Worm (Caenorhabditis elegans) whole organism, L4 larva: ENCODE results near the gene C49H3.16.

Experiments used
- T20F7.1 ChIP-seq: fragments of 200-800 bp; sonication (Bioruptor generic); optimal IDR thresholded peaks from 2 replicates; lab custom pipeline; 2018; ENCODE audit warnings: mild to moderate bottlenecking, missing genetic modification characterization, missing compliant biosample characterization
- T26A8.4 ChIP-seq: fragments of 200-800 bp; sonication (Bioruptor generic); IDR thresholded peaks from 2 replicates; pipeline ENCODE4 v1.3.6; 2022; ENCODE audit warnings: missing genetic modification characterization, missing compliant biosample characterization
- Y105C5A.15 ChIP-seq: fragments of 200-800 bp; sonication (Bioruptor generic); IDR thresholded peaks from 2 replicates; pipeline ENCODE4 v1.3.6; 2022; ENCODE audit warnings: missing genetic modification characterization, missing compliant biosample characterization
- Y75B8A.6 ChIP-seq: fragments of 200-800 bp; sonication (Bioruptor generic); IDR thresholded peaks from 2 replicates; pipeline ENCODE4 v1.3.6; 2022; ENCODE audit warnings: missing genetic modification reagents, missing genetic modification characterization, missing compliant biosample characterization
- ceh-20 ChIP-seq: fragments of 200-800 bp; sonication (Bioruptor generic); IDR thresholded peaks from 2 replicates; pipeline ENCODE4 v1.3.6; 2022; ENCODE audit warnings: missing genetic modification reagents, missing genetic modification characterization, missing compliant biosample characterization
- ceh-28 ChIP-seq: fragments of 150-350 bp; optimal IDR thresholded peaks from 2 replicates; lab custom pipeline; 2014; ENCODE audit warnings: missing biosample characterization, missing genetic modification reagents, missing genetic modification characterization
- ceh-32 ChIP-seq: sonication (generic microtip); optimal IDR thresholded peaks from 2 replicates; lab custom pipeline; 2016; ENCODE audit warnings: mild to moderate bottlenecking, missing genetic modification characterization, missing compliant biosample characterization; ENCODE audit not compliant: poor library complexity
- ceh-44 ChIP-seq: fragments of 200-800 bp; sonication (Bioruptor generic); IDR thresholded peaks from 2 replicates; pipeline ENCODE4 v1.3.6; 2022; ENCODE audit warnings: missing genetic modification reagents, missing genetic modification characterization, missing compliant biosample characterization
- ces-1 ChIP-seq: fragments of 150-350 bp; sonication (generic microtip); optimal IDR thresholded peaks from 4 replicates; lab custom pipeline; 2014; ENCODE audit warnings: missing biosample characterization, missing genetic modification reagents, missing genetic modification characterization
- cey-2 ChIP-seq: sonication (generic microtip); optimal IDR thresholded peaks from 3 replicates; lab custom pipeline; 2017; ENCODE audit warnings: missing genetic modification characterization, mild to moderate bottlenecking, missing compliant biosample characterization, antibody characterized with exemption, borderline replicate concordance; ENCODE audit not compliant: insufficient read depth
- daf-16 ChIP-seq, 3 experiments: sonication (generic microtip); optimal IDR thresholded peaks; 2 replicates each; lab custom pipeline; 2016 to 2017; ENCODE audit warnings: missing genetic modification characterization in 3 of 3, missing genetic modification reagents in 3 of 3, mild to moderate bottlenecking in 2 of 3, missing compliant biosample characterization in 2 of 3, missing biosample characterization in 1 of 3, moderate library complexity in 1 of 3
- daf-8 ChIP-seq: fragments of 200-800 bp; sonication (Bioruptor generic); IDR thresholded peaks from 2 replicates; pipeline ENCODE4 v1.3.6; 2022; ENCODE audit warnings: missing genetic modification characterization, missing compliant biosample characterization
- dmd-6 ChIP-seq: fragments of 200-800 bp; sonication (Bioruptor generic); IDR thresholded peaks from 2 replicates; pipeline ENCODE4 v1.3.6; 2022; ENCODE audit warnings: missing genetic modification reagents, missing genetic modification characterization, missing compliant biosample characterization
- dve-1 ChIP-seq: sonication (generic microtip); optimal IDR thresholded peaks from 2 replicates; lab custom pipeline; 2017; ENCODE audit warnings: antibody characterized with exemption, mild to moderate bottlenecking, missing genetic modification characterization, missing compliant biosample characterization; ENCODE audit not compliant: insufficient read depth
- egl-27 ChIP-seq: sonication (generic microtip); optimal IDR thresholded peaks from 3 replicates; lab custom pipeline; 2017; ENCODE audit warnings: missing biosample characterization, missing genetic modification reagents, missing genetic modification characterization
- egl-43 ChIP-seq: fragments of 200-800 bp; sonication (Bioruptor generic); IDR thresholded peaks from 2 replicates; pipeline ENCODE4 v1.3.6; 2022; ENCODE audit warnings: missing genetic modification reagents, missing genetic modification characterization, missing compliant biosample characterization
- gei-8 ChIP-seq: fragments of 200-800 bp; sonication (Bioruptor generic); optimal IDR thresholded peaks from 2 replicates; lab custom pipeline; 2018; ENCODE audit warnings: mild to moderate bottlenecking, missing genetic modification characterization, missing compliant biosample characterization
- hlh-11 ChIP-seq: fragments of 200-800 bp; sonication (Bioruptor generic); optimal IDR thresholded peaks from 2 replicates; lab custom pipeline; 2018; ENCODE audit warnings: mild to moderate bottlenecking, missing genetic modification characterization, missing compliant biosample characterization
- hlh-30 ChIP-seq: sonication (generic microtip); optimal IDR thresholded peaks from 2 replicates; lab custom pipeline; 2017; ENCODE audit warnings: antibody characterized with exemption, mild to moderate bottlenecking, missing genetic modification characterization, missing compliant biosample characterization; ENCODE audit not compliant: insufficient read depth
- hmg-1.1 ChIP-seq: fragments of 200-800 bp; sonication (Bioruptor generic); IDR thresholded peaks from 2 replicates; pipeline ENCODE4 v1.3.6; 2022; ENCODE audit warnings: missing genetic modification reagents, missing genetic modification characterization, missing compliant biosample characterization
- jun-1 ChIP-seq: fragments of 150-350 bp; optimal IDR thresholded peaks from 2 replicates; lab custom pipeline; 2014; ENCODE audit warnings: missing biosample characterization, missing genetic modification reagents, missing genetic modification characterization
- lin-15B ChIP-seq: fragments of 150-350 bp; sonication (generic microtip); optimal IDR thresholded peaks from 3 replicates; lab custom pipeline; 2014; ENCODE audit warnings: missing biosample characterization, missing genetic modification characterization
- lin-29 ChIP-seq: fragments of 200-800 bp; sonication (Bioruptor generic); IDR thresholded peaks from 2 replicates; pipeline ENCODE4 v1.3.6; 2022; ENCODE audit warnings: missing genetic modification reagents, missing genetic modification characterization, missing compliant biosample characterization
- lin-39 ChIP-seq: fragments of 150-350 bp; optimal IDR thresholded peaks from 2 replicates; lab custom pipeline; 2014; ENCODE audit warnings: missing biosample characterization, missing genetic modification reagents, missing genetic modification characterization
- lsy-2 ChIP-seq, 2 experiments: fragments of 150-350 bp in 1 of 2; sonication (generic microtip) in 1 of 2; optimal IDR thresholded peaks; 2 replicates each; lab custom pipeline; 2014 to 2017; ENCODE audit warnings: missing biosample characterization in 2 of 2, missing genetic modification characterization in 2 of 2
- mdl-1 ChIP-seq, 2 experiments: fragments of 150-350 bp in 1 of 2; sonication (generic microtip) in 1 of 2; optimal IDR thresholded peaks; 2 replicates each; lab custom pipeline; 2014 to 2017; ENCODE audit warnings: missing biosample characterization in 2 of 2, missing genetic modification characterization in 2 of 2
- mdt-29 ChIP-seq: fragments of 200-800 bp; sonication (Bioruptor generic); IDR thresholded peaks from 2 replicates; pipeline ENCODE4 v1.3.6; 2022; ENCODE audit warnings: missing genetic modification reagents, missing genetic modification characterization, missing compliant biosample characterization
- mep-1 ChIP-seq: fragments of 150-350 bp; sonication (generic microtip); optimal IDR thresholded peaks from 3 replicates; lab custom pipeline; 2014; ENCODE audit warnings: missing biosample characterization, missing genetic modification characterization
- mes-2 ChIP-seq: sonication (generic microtip); optimal IDR thresholded peaks from 2 replicates; lab custom pipeline; 2016; ENCODE audit warnings: missing genotype, mild to moderate bottlenecking, missing genetic modification characterization, missing compliant biosample characterization; ENCODE audit not compliant: poor library complexity, severe bottlenecking
- mxl-3 ChIP-seq: fragments of 200-800 bp; sonication (Bioruptor generic); optimal IDR thresholded peaks from 2 replicates; lab custom pipeline; 2018; ENCODE audit warnings: mild to moderate bottlenecking, missing genetic modification characterization, missing compliant biosample characterization
- nhr-102 ChIP-seq: sonication (generic microtip); optimal IDR thresholded peaks from 2 replicates; lab custom pipeline; 2016; ENCODE audit warnings: mild to moderate bottlenecking, missing genetic modification characterization, moderate library complexity, missing compliant biosample characterization
- nhr-11 ChIP-seq: fragments of 150-350 bp; optimal IDR thresholded peaks from 2 replicates; lab custom pipeline; 2014; ENCODE audit warnings: missing biosample characterization, missing genetic modification characterization
- nhr-28 ChIP-seq: fragments of 150-350 bp; optimal IDR thresholded peaks from 2 replicates; lab custom pipeline; 2014; ENCODE audit warnings: missing biosample characterization, missing genetic modification characterization
- nhr-77 ChIP-seq: fragments of 150-350 bp; optimal IDR thresholded peaks from 2 replicates; lab custom pipeline; 2014; ENCODE audit warnings: missing biosample characterization, missing genetic modification characterization
- pha-4 ChIP-seq, 2 experiments: fragments of 150-350 bp in 1 of 2; fragments of 200-800 bp in 1 of 2; sonication (Bioruptor generic) in 1 of 2; IDR thresholded peaks in 1 of 2; optimal IDR thresholded peaks in 1 of 2; 2 replicates each; pipeline versions ENCODE4 v1.3.6 to Lab custom; 2014 to 2022; ENCODE audit warnings: missing genetic modification characterization in 2 of 2, missing genetic modification reagents in 2 of 2, missing biosample characterization in 1 of 2, missing compliant biosample characterization in 1 of 2
- php-3 ChIP-seq: fragments of 200-800 bp; sonication (Bioruptor generic); IDR thresholded peaks from 2 replicates; pipeline ENCODE4 v1.3.6; 2022; ENCODE audit warnings: missing genetic modification reagents, missing genetic modification characterization, missing compliant biosample characterization
- rbr-2 ChIP-seq: sonication (generic microtip); optimal IDR thresholded peaks from 2 replicates; lab custom pipeline; 2016; ENCODE audit warnings: missing genotype, missing genetic modification characterization, missing compliant biosample characterization
- set-16 ChIP-seq: fragments of 200-800 bp; sonication (Bioruptor generic); IDR thresholded peaks from 2 replicates; pipeline ENCODE4 v1.3.6; 2022; ENCODE audit warnings: missing genetic modification reagents, missing genetic modification characterization, missing compliant biosample characterization
- skn-1 ChIP-seq: fragments of 150-350 bp; optimal IDR thresholded peaks from 2 replicates; lab custom pipeline; 2014; ENCODE audit warnings: missing biosample characterization, missing genetic modification characterization
- snpc-4 ChIP-seq: fragments of 150-350 bp; optimal IDR thresholded peaks from 2 replicates; lab custom pipeline; 2014; ENCODE audit warnings: missing biosample characterization, missing genetic modification characterization
- spr-1 ChIP-seq: sonication (generic microtip); optimal IDR thresholded peaks from 2 replicates; lab custom pipeline; 2016; ENCODE audit warnings: mild to moderate bottlenecking, missing genetic modification characterization, missing compliant biosample characterization
- spr-3 ChIP-seq: fragments of 200-800 bp; sonication (Bioruptor generic); optimal IDR thresholded peaks from 2 replicates; lab custom pipeline; 2018; ENCODE audit warnings: mild to moderate bottlenecking, missing genetic modification characterization, missing compliant biosample characterization
- tra-1 ChIP-seq: fragments of 200-800 bp; sonication (Bioruptor generic); IDR thresholded peaks from 2 replicates; pipeline ENCODE4 v1.3.6; 2022; ENCODE audit warnings: missing genetic modification reagents, missing genetic modification characterization, missing compliant biosample characterization
- unc-39 ChIP-seq: sonication (generic microtip); optimal IDR thresholded peaks from 2 replicates; lab custom pipeline; 2017; ENCODE audit warnings: missing biosample characterization, missing genetic modification characterization
- unc-62 ChIP-seq, 3 experiments: fragments of 150-350 bp in 1 of 3; sonication (generic microtip); optimal IDR thresholded peaks in 2 of 3; peaks in 1 of 3; 1 replicate in 1 of 3; 2 replicates in 2 of 3; lab custom pipeline; 2014 to 2017; ENCODE audit warnings: missing biosample characterization in 3 of 3, missing genetic modification characterization in 3 of 3, missing genetic modification reagents in 3 of 3, missing genotype in 1 of 3
- vab-7 ChIP-seq: fragments of 200-800 bp; sonication (Bioruptor generic); IDR thresholded peaks from 2 replicates; pipeline ENCODE4 v1.3.6; 2022; ENCODE audit warnings: missing genetic modification reagents, missing genetic modification characterization, missing compliant biosample characterization
- zfp-3 ChIP-seq: fragments of 200-800 bp; sonication (Bioruptor generic); conservative IDR thresholded peaks from 2 replicates; pipeline ENCODE4 v1.3.6; 2022; ENCODE audit warnings: missing genetic modification reagents, missing genetic modification characterization, missing compliant biosample characterization
- zip-2 ChIP-seq: fragments of 150-350 bp; optimal IDR thresholded peaks from 2 replicates; lab custom pipeline; 2014; ENCODE audit warnings: missing biosample characterization, missing genetic modification characterization
- ztf-11 ChIP-seq: fragments of 150-350 bp; optimal IDR thresholded peaks from 2 replicates; lab custom pipeline; 2014; ENCODE audit warnings: missing biosample characterization, missing genetic modification characterization

The C49H3.16 gene

DNA sequence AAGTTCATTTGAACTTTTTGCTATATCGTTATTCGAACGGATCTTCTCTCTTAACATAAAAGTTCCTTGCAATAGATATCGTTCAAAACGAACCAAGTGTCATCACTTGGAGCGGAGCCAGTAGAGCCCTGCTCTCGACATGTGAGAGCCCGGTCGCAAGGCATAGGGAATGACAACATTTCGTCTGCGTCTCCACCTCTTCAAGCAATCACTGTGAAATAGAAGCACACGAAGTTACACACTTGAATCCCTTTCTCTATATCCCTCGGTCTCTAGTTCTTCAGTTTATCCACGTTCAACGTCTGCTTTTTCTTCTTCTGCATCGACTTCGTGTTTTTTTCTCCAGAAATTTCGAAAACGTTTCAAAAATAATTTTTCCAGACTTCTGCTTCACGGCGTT, 16.9 kb upstream of the C49H3.16 start, which contains the start of gene C49H3.6:
C49H3.6 (plus strand) TSS at position 380 of the 400 bp plus-strand sequence.
- TF ChIP-seq ceh-44 (GFP tag; lab: Robert Waterston, UW) (no peak), ceh-32 (tag; lab: Kevin White, UChicago) (no peak), zfp-3 (GFP tag; lab: Robert Waterston, UW) (no peak), spr-1 (tag; lab: Kevin White, UChicago) (no peak), ceh-20 (GFP tag; lab: Robert Waterston, UW) (no peak), T26A8.4 (GFP tag; lab: Robert Waterston, UW) (no peak), hlh-30 (peak; percentile 86), ces-1 (GFP tag; lab: Kevin White, UChicago) (no peak), daf-8 (GFP tag; lab: Robert Waterston, UW) (no peak), dve-1 (no peak), mdt-29 (GFP tag; lab: Robert Waterston, UW) (no peak), nhr-11 (tag; lab: Kevin White, UChicago) (peak; percentile 30), mdl-1 (tag; optimal IDR thresholded peaks at IDR 0.05; lab: Kevin White, UChicago) (peak in 1 of 2 experiments; percentile 37), spr-3 (GFP tag; lab: Kevin White, UChicago) (no peak), egl-27 (tag; lab: Kevin White, UChicago) (no peak), mxl-3 (peak; percentile 28), mep-1 (tag; lab: Kevin White, UChicago) (peak; percentile 25), nhr-102 (tag; lab: Kevin White, UChicago) (no peak), egl-43 (GFP tag; lab: Robert Waterston, UW) (0 out of 2 replicates have a peak, but pooled peaks have one; percentile 32), hmg-1.1 (peak; percentile 67; the same call in 1 of the 2 replicates), unc-62 (GFP tag; optimal IDR thresholded peaks at IDR 0.05 in 1 of 2; lab: Kevin White, UChicago) (no peak), unc-62 (tag; optimal IDR thresholded peaks at IDR 0.05; lab: Kevin White, UChicago) (no peak), jun-1 (no peak), Y75B8A.6 (GFP tag; lab: Robert Waterston, UW) (no peak), lin-15B (tag; lab: Kevin White, UChicago) (no peak), ceh-28 (tag; lab: Kevin White, UChicago) (no peak), set-16 (GFP tag; lab: Robert Waterston, UW) (no peak), cey-2 (no peak), vab-7 (GFP tag; lab: Robert Waterston, UW) (no peak), lin-39 (tag; lab: Kevin White, UChicago) (no peak), php-3 (no peak), lin-29 (no peak), T20F7.1 (no peak), lsy-2 (tag; optimal IDR thresholded peaks at IDR 0.05; lab: Kevin White, UChicago) (peak in 1 of 2 experiments; percentile 75), tra-1 (GFP tag; lab: Robert Waterston, UW) (no peak), nhr-28 (tag; lab: Kevin White, UChicago) (no peak), snpc-4 (tag; lab: Kevin White, UChicago) (no peak), daf-16 (GFP tag; optimal IDR thresholded peaks at IDR 0.05; lab: Kevin White, UChicago) (peak in 1 of 2 experiments; percentile 25), daf-16 (tag; optimal IDR thresholded peaks at IDR 0.05; lab: Kevin White, UChicago) (no peak), gei-8 (no peak), Y105C5A.15 (GFP tag; lab: Robert Waterston, UW) (no peak), nhr-77 (no peak), rbr-2 (no peak), skn-1 (tag; lab: Kevin White, UChicago) (no peak), dmd-6 (0 out of 2 replicates have a peak, but pooled peaks have one; percentile 22), zip-2 (tag; lab: Kevin White, UChicago) (no peak), hlh-11 (peak; percentile 37), mes-2 (tag; lab: Kevin White, UChicago) (peak; percentile 37), unc-39 (no peak), ztf-11 (tag; lab: Kevin White, UChicago) (no peak), pha-4 (GFP tag; IDR thresholded peaks at IDR 0.05; lab: Robert Waterston, UW) (peak; percentile 17; the same call in 1 of the 2 replicates), pha-4 (tag; optimal IDR thresholded peaks at IDR 0.05; lab: Kevin White, UChicago) (no peak)
